Fruit fly (Drosophila melanogaster): ENCODE measurements around the gene poe.

DNA sequence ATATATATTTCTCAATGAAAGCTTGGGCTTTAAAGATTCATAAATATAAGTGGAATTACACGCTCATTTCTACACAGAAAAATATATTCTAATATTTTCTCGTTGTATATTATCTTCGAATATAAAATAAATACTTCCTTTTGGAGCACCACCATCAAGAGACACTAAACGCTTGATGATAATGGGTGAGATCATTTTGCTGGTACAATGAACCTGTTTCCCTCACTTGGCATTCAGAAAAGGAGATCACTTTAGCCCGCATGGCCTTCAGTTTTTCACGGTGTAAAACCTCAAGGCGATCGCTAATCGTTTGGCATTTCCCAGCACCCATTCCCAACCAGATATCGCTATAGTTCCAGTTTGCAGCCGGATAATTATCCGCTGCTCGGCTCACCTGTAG, 65.4 kb downstream of the poe start:
- TF ChIP-seq lmd (GFP tag; IDR thresholded peaks at IDR 0.05) (no peak), Blimp-1 (GFP tag; optimal IDR thresholded peaks at IDR 0.05) (no peak), CTCF (GFP tag; optimal IDR thresholded peaks at IDR 0.05) (no peak), otp (GFP tag; IDR thresholded peaks at IDR 0.05) (no peak), CG10959 (GFP tag; IDR thresholded peaks at IDR 0.05) (no peak), sima (GFP tag; optimal IDR thresholded peaks at IDR 0.05) (no peak), C15 (GFP tag; IDR thresholded peaks at IDR 0.05) (no peak), Xrp1 (GFP tag; IDR thresholded peaks at IDR 0.05) (no peak), CG10147 (GFP tag; optimal IDR thresholded peaks at IDR 0.05) (no peak)
